Fruit fly (Drosophila melanogaster): Measurements from ENCODE around the gene CG31678.
A peak's percentile ranks its signal among the peaks of the same experiment; 100 is the strongest.

Gene CG31678

dm6 chr2L:20714468-20715404, 39.0 kb upstream of the CG31678 start, which contains the start of gene Hr38 (continued):
- TF ChIP-seq CG2202 (tag; optimal IDR thresholded peaks at IDR 0.05), result no peak
- no peak for TF ChIP-seq CG12942 (GFP tag; optimal IDR thresholded peaks at IDR 0.05)
- no peak for TF ChIP-seq CG4707 (GFP tag; optimal IDR thresholded peaks at IDR 0.05)
- peak; percentile 41 for TF ChIP-seq CG15514 (GFP tag; optimal IDR thresholded peaks at IDR 0.05)
- no peak for TF ChIP-seq dm (GFP tag; optimal IDR thresholded peaks at IDR 0.05)
- no peak for TF ChIP-seq Ravus (GFP tag; IDR thresholded peaks at IDR 0.05)
- TF ChIP-seq tll (GFP tag; optimal IDR thresholded peaks at IDR 0.05), result no peak
- no peak for TF ChIP-seq CG30020 (tag; optimal IDR thresholded peaks at IDR 0.05)
- no peak; the same call in 1 of the 2 replicates for TF ChIP-seq CG11247 (GFP tag; IDR thresholded peaks at IDR 0.05)
- TF ChIP-seq rib (GFP tag; IDR thresholded peaks at IDR 0.05), result 0 out of 2 replicates have a peak, but pooled peaks have one; percentile 42
- peak; percentile 57 for TF ChIP-seq Ptx1 (GFP tag; IDR thresholded peaks at IDR 0.05)
- no peak for TF ChIP-seq Nf-YB (GFP tag; optimal IDR thresholded peaks at IDR 0.05)
- TF ChIP-seq ase (GFP tag; IDR thresholded peaks at IDR 0.05), result no peak
- no peak for TF ChIP-seq trh (GFP tag; optimal IDR thresholded peaks at IDR 0.05)
- TF ChIP-seq CG12769 (tag; optimal IDR thresholded peaks at IDR 0.05), result peak; percentile 73
- no peak for TF ChIP-seq dati (GFP tag; IDR thresholded peaks at IDR 0.05)
- no peak for TF ChIP-seq btn (GFP tag; optimal IDR thresholded peaks at IDR 0.05)
- no peak for TF ChIP-seq CG8944 (GFP tag; optimal IDR thresholded peaks at IDR 0.05)
- TF ChIP-seq da (GFP tag; optimal IDR thresholded peaks at IDR 0.05), result no peak
- TF ChIP-seq HmgZ (tag; optimal IDR thresholded peaks at IDR 0.05), result no peak
- no peak for TF ChIP-seq yki (optimal IDR thresholded peaks at IDR 0.05)
- TF ChIP-seq tx (GFP tag; optimal IDR thresholded peaks at IDR 0.05), result no peak
- no peak for TF ChIP-seq CkIIα-i1 (GFP tag; IDR thresholded peaks at IDR 0.05)
- peak; percentile 66 for TF ChIP-seq Fer3 (tag; optimal IDR thresholded peaks at IDR 0.05)
- TF ChIP-seq CG3838 (GFP tag; optimal IDR thresholded peaks at IDR 0.05), result no peak
- 0 out of 4 replicates have a peak, but pooled peaks have one; percentile 7 for TF ChIP-seq Gug (GFP tag; IDR thresholded peaks at IDR 0.05)
- TF ChIP-seq CG17612 (GFP tag; IDR thresholded peaks at IDR 0.05), result no peak
- TF ChIP-seq CG6254 (GFP tag; optimal IDR thresholded peaks at IDR 0.05), result no peak
- no peak for TF ChIP-seq CG17829 (tag; optimal IDR thresholded peaks at IDR 0.05)
- TF ChIP-seq ash1 (GFP tag; optimal IDR thresholded peaks at IDR 0.05), result no peak
- no peak for TF ChIP-seq CG13775 (GFP tag; optimal IDR thresholded peaks at IDR 0.05)
- no peak for TF ChIP-seq Tbp (GFP tag; optimal IDR thresholded peaks at IDR 0.05)
- TF ChIP-seq ewg (GFP tag; optimal IDR thresholded peaks at IDR 0.05), result peak; percentile 95
- TF ChIP-seq D19B (GFP tag; optimal IDR thresholded peaks at IDR 0.05), result peak; percentile 55
- peak; percentile 41 to 90 for TF ChIP-seq Pdp1 (GFP tag; optimal IDR thresholded peaks at IDR 0.05)
- peak; percentile 47 for TF ChIP-seq Oli (tag; optimal IDR thresholded peaks at IDR 0.05)
- TF ChIP-seq CG10565 (GFP tag; optimal IDR thresholded peaks at IDR 0.05), result no peak
- peak; percentile 35; the same call in 1 of the 2 replicates for TF ChIP-seq stc (GFP tag; IDR thresholded peaks at IDR 0.05)
- no peak for TF ChIP-seq CG31224 (GFP tag; IDR thresholded peaks at IDR 0.05)
- TF ChIP-seq sima (GFP tag; optimal IDR thresholded peaks at IDR 0.05), result no peak
- no peak for TF ChIP-seq gcm (GFP tag; optimal IDR thresholded peaks at IDR 0.05)
- TF ChIP-seq fru (optimal IDR thresholded peaks at IDR 0.05), result no peak
- TF ChIP-seq CG8281 (tag; optimal IDR thresholded peaks at IDR 0.05), result no peak
- no peak for TF ChIP-seq CG15011 (GFP tag; optimal IDR thresholded peaks at IDR 0.05)
- TF ChIP-seq gem (tag; optimal IDR thresholded peaks at IDR 0.05), result peak; percentile 69
- TF ChIP-seq CG6765 (GFP tag; optimal IDR thresholded peaks at IDR 0.05), result no peak
- no peak for TF ChIP-seq C15 (GFP tag; IDR thresholded peaks at IDR 0.05)
- TF ChIP-seq nerfin-2 (GFP tag; IDR thresholded peaks at IDR 0.05; ENCODE audit: partially characterized antibody), result no peak
- TF ChIP-seq Mes4 (GFP tag; optimal IDR thresholded peaks at IDR 0.05), result no peak

Measured in whole organism, embryonic.